Worm (Caenorhabditis elegans) whole organism, young adult: ENCODE measurements around the gene Y57A10C.10.

Experiments
- B0019.2 ChIP-seq: fragments of 200-800 bp; sonication (Bioruptor generic); conservative IDR thresholded peaks from 2 replicates; pipeline ENCODE4 v1.3.6; 2022; ENCODE audit warnings: missing genetic modification reagents, missing genetic modification characterization, missing compliant biosample characterization
- B0336.3 ChIP-seq: fragments of 200-800 bp; sonication (Bioruptor generic); IDR thresholded peaks from 2 replicates; pipeline ENCODE4 v1.3.6; 2022; ENCODE audit warnings: missing genetic modification characterization, missing compliant biosample characterization
- F22D6.2 ChIP-seq: sonication (generic microtip); optimal IDR thresholded peaks from 2 replicates; lab custom pipeline; 2016; ENCODE audit warnings: mild to moderate bottlenecking, missing genetic modification characterization, missing compliant biosample characterization
- F57A8.1 ChIP-seq: fragments of 200-800 bp; sonication (Bioruptor generic); optimal IDR thresholded peaks from 2 replicates; lab custom pipeline; 2018; ENCODE audit warnings: mild to moderate bottlenecking, missing genetic modification characterization, moderate library complexity, missing compliant biosample characterization
- F57C9.4 ChIP-seq: sonication (generic microtip); optimal IDR thresholded peaks from 2 replicates; lab custom pipeline; 2017; ENCODE audit warnings: mild to moderate bottlenecking, missing genetic modification characterization, missing compliant biosample characterization
- K12H6.12 ChIP-seq: fragments of 200-800 bp; sonication (Bioruptor generic); optimal IDR thresholded peaks from 2 replicates; lab custom pipeline; 2018; ENCODE audit warnings: mild to moderate bottlenecking, missing genetic modification characterization, missing compliant biosample characterization
- Y56A3A.18 ChIP-seq: fragments of 200-800 bp; sonication (Bioruptor generic); IDR thresholded peaks from 2 replicates; pipeline ENCODE4 v1.3.6; 2022; ENCODE audit warnings: missing genetic modification reagents, missing genetic modification characterization, missing compliant biosample characterization
- Y95B8A.8 ChIP-seq: fragments of 200-800 bp; sonication (Bioruptor generic); IDR thresholded peaks from 2 replicates; pipeline ENCODE4 v1.3.6; 2022; ENCODE audit warnings: missing genetic modification reagents, missing genetic modification characterization, missing compliant biosample characterization
- ama-1 ChIP-seq, 3 experiments: fragments of 150-350 bp in 1 of 3; sonication (generic microtip) in 2 of 3; optimal IDR thresholded peaks; 2 replicates each; lab custom pipeline; 2014 to 2018; ENCODE audit warnings: missing biosample characterization in 2 of 3, missing genetic modification characterization in 2 of 3, missing genetic modification reagents in 2 of 3
- aptf-3 ChIP-seq: fragments of 200-800 bp; sonication (Bioruptor generic); IDR thresholded peaks from 2 replicates; pipeline ENCODE4 v1.3.6; 2022; ENCODE audit warnings: missing genetic modification characterization, missing compliant biosample characterization
- attf-6 ChIP-seq: fragments of 200-800 bp; sonication (Bioruptor generic); IDR thresholded peaks from 2 replicates; pipeline ENCODE4 v1.3.6; 2022; ENCODE audit warnings: missing genetic modification reagents, missing genetic modification characterization, missing compliant biosample characterization
- cebp-2 ChIP-seq: fragments of 200-800 bp; sonication (Bioruptor generic); IDR thresholded peaks from 2 replicates; pipeline ENCODE4 v1.3.6; 2022; ENCODE audit warnings: missing genetic modification characterization, missing compliant biosample characterization
- ceh-100 ChIP-seq: fragments of 200-800 bp; sonication (Bioruptor generic); IDR thresholded peaks from 2 replicates; pipeline ENCODE4 v1.3.6; 2022; ENCODE audit warnings: missing genetic modification reagents, missing genetic modification characterization, missing compliant biosample characterization
- efl-1 ChIP-seq: fragments of 150-350 bp; optimal IDR thresholded peaks from 2 replicates; lab custom pipeline; 2014; ENCODE audit warnings: missing biosample characterization, missing genetic modification reagents, missing genetic modification characterization
- egl-18 ChIP-seq: fragments of 200-800 bp; sonication (Bioruptor generic); IDR thresholded peaks from 2 replicates; pipeline ENCODE4 v1.3.6; 2022; ENCODE audit warnings: missing genetic modification reagents, missing genetic modification characterization, missing compliant biosample characterization
- egl-44 ChIP-seq: fragments of 200-800 bp; sonication (Bioruptor generic); IDR thresholded peaks from 2 replicates; pipeline ENCODE4 v1.3.6; 2022; ENCODE audit warnings: missing genetic modification reagents, missing genetic modification characterization, missing compliant biosample characterization
- fkh-3 ChIP-seq: sonication (generic microtip); optimal IDR thresholded peaks from 2 replicates; lab custom pipeline; 2016; ENCODE audit warnings: mild to moderate bottlenecking, missing genetic modification characterization, missing compliant biosample characterization
- him-1 ChIP-seq: sonication (generic microtip); optimal IDR thresholded peaks from 2 replicates; lab custom pipeline; 2016; ENCODE audit warnings: missing genotype, missing genetic modification reagents, missing genetic modification characterization, missing compliant biosample characterization
- hmg-1.2 ChIP-seq: fragments of 200-800 bp; sonication (Bioruptor generic); IDR thresholded peaks from 2 replicates; pipeline ENCODE4 v1.3.6; 2022; ENCODE audit warnings: missing genetic modification reagents, missing genetic modification characterization, missing compliant biosample characterization
- hmg-20 ChIP-seq: fragments of 200-800 bp; sonication (Bioruptor generic); IDR thresholded peaks from 2 replicates; pipeline ENCODE4 v1.3.6; 2022; ENCODE audit warnings: missing genetic modification reagents, missing genetic modification characterization, missing compliant biosample characterization
- hsf-1 ChIP-seq: fragments of 200-800 bp; sonication (Bioruptor generic); IDR thresholded peaks from 2 replicates; pipeline ENCODE4 v1.3.6; 2022; ENCODE audit warnings: missing genetic modification reagents, missing genetic modification characterization, missing compliant biosample characterization
- lin-35 ChIP-seq, 3 experiments: fragments of 150-350 bp in 2 of 3; sonication (generic microtip) in 1 of 3; optimal IDR thresholded peaks; 2 replicates each; lab custom pipeline; 2014 to 2018; ENCODE audit warnings: missing biosample characterization in 3 of 3, missing genetic modification characterization in 3 of 3, missing genetic modification reagents in 3 of 3
- lin-40 ChIP-seq: sonication (generic microtip); optimal IDR thresholded peaks from 2 replicates; lab custom pipeline; 2016; ENCODE audit warnings: missing genetic modification characterization, mild to moderate bottlenecking, missing compliant biosample characterization, missing genotype, missing genetic modification reagents
- lin-54 ChIP-seq: fragments of 200-800 bp; sonication (Bioruptor generic); optimal IDR thresholded peaks from 2 replicates; lab custom pipeline; 2018; ENCODE audit warnings: mild to moderate bottlenecking, missing genetic modification characterization, missing compliant biosample characterization
- lsl-1 ChIP-seq: fragments of 200-800 bp; sonication (Bioruptor generic); optimal IDR thresholded peaks from 2 replicates; lab custom pipeline; 2018; ENCODE audit warnings: mild to moderate bottlenecking, missing genetic modification characterization, moderate library complexity, missing compliant biosample characterization
- madf-10 ChIP-seq: sonication (generic microtip); optimal IDR thresholded peaks from 2 replicates; lab custom pipeline; 2016; ENCODE audit warnings: mild to moderate bottlenecking, missing genetic modification characterization, missing compliant biosample characterization
- madf-3 ChIP-seq: fragments of 200-800 bp; sonication (Bioruptor generic); IDR thresholded peaks from 2 replicates; pipeline ENCODE4 v1.3.6; 2022; ENCODE audit warnings: missing genetic modification reagents, missing genetic modification characterization, missing compliant biosample characterization
- mcd-1 ChIP-seq: fragments of 200-800 bp; sonication (Bioruptor generic); IDR thresholded peaks from 2 replicates; pipeline ENCODE4 v1.3.6; 2022; ENCODE audit warnings: missing genetic modification reagents, missing genetic modification characterization, missing compliant biosample characterization
- nfya-1 ChIP-seq: sonication (generic microtip); optimal IDR thresholded peaks from 2 replicates; lab custom pipeline; 2017; ENCODE audit warnings: antibody characterized with exemption, missing compliant biosample characterization, missing genetic modification characterization, borderline replicate concordance; ENCODE audit not compliant: insufficient read depth
- nfya-2 ChIP-seq: fragments of 200-800 bp; sonication (Bioruptor generic); IDR thresholded peaks from 2 replicates; pipeline ENCODE4 v1.3.6; 2022; ENCODE audit warnings: missing genetic modification reagents, missing genetic modification characterization, missing compliant biosample characterization
- nhr-179 ChIP-seq: sonication (generic microtip); optimal IDR thresholded peaks from 2 replicates; lab custom pipeline; 2016; ENCODE audit warnings: mild to moderate bottlenecking, missing genetic modification characterization, missing compliant biosample characterization
- repo-1 ChIP-seq: sonication (generic microtip); optimal IDR thresholded peaks from 2 replicates; lab custom pipeline; 2017; ENCODE audit warnings: mild to moderate bottlenecking, missing genetic modification characterization, missing compliant biosample characterization
- tbp1 ChIP-seq: fragments of 200-800 bp; sonication (Bioruptor generic); optimal IDR thresholded peaks from 2 replicates; lab custom pipeline; 2018; ENCODE audit warnings: mild to moderate bottlenecking, missing genetic modification characterization, missing compliant biosample characterization
- ztf-18 ChIP-seq: sonication (generic microtip); optimal IDR thresholded peaks from 2 replicates; lab custom pipeline; 2016; ENCODE audit warnings: missing genotype, mild to moderate bottlenecking, missing genetic modification characterization, missing compliant biosample characterization
- ztf-28 ChIP-seq: fragments of 200-800 bp; sonication (Bioruptor generic); IDR thresholded peaks from 2 replicates; pipeline ENCODE4 v1.3.6; 2022; ENCODE audit warnings: missing genetic modification reagents, missing genetic modification characterization, missing compliant biosample characterization
- ztf-3 ChIP-seq: fragments of 200-800 bp; sonication (Bioruptor generic); optimal IDR thresholded peaks from 2 replicates; lab custom pipeline; 2018; ENCODE audit warnings: mild to moderate bottlenecking, missing genetic modification characterization, missing compliant biosample characterization
- ztf-6 ChIP-seq: fragments of 200-800 bp; sonication (Bioruptor generic); IDR thresholded peaks from 2 replicates; pipeline ENCODE4 v1.3.6; 2022; ENCODE audit warnings: missing genetic modification reagents, missing genetic modification characterization, missing compliant biosample characterization

The Y57A10C.10 gene

DNA sequence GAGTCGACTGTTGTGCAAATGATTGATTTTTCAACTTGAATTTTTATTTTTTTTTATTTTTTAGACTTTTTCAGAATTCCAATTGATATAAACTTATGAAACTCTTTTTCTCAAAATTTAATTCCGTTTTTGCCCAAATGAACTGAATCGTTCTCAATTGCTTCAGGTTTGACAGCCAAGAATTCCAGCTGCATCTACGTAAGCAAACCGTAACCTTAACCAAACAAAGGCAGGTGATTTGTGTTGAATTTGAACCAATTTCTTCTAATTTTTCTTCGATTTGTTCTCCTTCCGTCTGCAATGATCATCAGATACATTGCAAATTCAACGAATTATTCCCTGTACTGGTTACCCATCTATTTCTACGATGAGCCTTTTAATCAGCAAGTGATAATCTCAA is 8.8 kb upstream of the Y57A10C.10 start, which contains the start of gene sre-34:
Gene sre-34, plus strand, starts transcription at position 301 of the 400 bp plus-strand sequence.
- TF ChIP-seq efl-1: no peak
- TF ChIP-seq Y56A3A.18 (GFP tag; lab: Robert Waterston, UW): no peak
- no peak for TF ChIP-seq F57C9.4 (tag; lab: Kevin White, UChicago)
- TF ChIP-seq egl-44 (GFP tag; lab: Robert Waterston, UW): no peak
- no peak for TF ChIP-seq lin-35 (GFP tag; optimal IDR thresholded peaks at IDR 0.05; lab: Kevin White, UChicago)
- TF ChIP-seq attf-6 (GFP tag; lab: Robert Waterston, UW): no peak
- TF ChIP-seq nfya-1: no peak
- no peak for TF ChIP-seq madf-3 (GFP tag; lab: Robert Waterston, UW)
- no peak for TF ChIP-seq hsf-1 (GFP tag; lab: Robert Waterston, UW)
- TF ChIP-seq fkh-3 (tag; lab: Kevin White, UChicago): no peak
- no peak for TF ChIP-seq mcd-1
- TF ChIP-seq lin-54 (GFP tag; lab: Kevin White, UChicago): no peak
- TF ChIP-seq hmg-20 (GFP tag; lab: Robert Waterston, UW): no peak
- TF ChIP-seq repo-1: no peak
- no peak for TF ChIP-seq tbp1 (GFP tag; lab: Kevin White, UChicago)
- no peak for TF ChIP-seq aptf-3 (GFP tag; lab: Robert Waterston, UW)

DNA sequence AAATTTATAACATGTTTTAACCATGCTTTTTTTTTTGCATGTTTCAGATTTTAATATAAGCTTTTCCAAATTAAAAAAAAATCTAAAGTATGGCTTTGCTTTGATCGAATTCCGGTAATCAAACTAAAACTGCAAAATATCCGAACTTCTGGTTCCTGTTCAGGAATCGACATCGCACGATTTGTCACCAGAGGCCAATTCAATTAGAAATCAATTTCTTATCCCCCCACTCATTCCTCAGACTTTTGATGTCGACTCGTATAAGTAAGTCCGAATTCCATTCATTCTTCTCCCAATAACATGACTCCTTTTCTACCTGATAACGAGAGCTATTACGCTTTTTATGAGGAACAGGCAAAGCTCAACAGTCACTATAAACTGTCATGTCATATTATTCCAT is 7.2 kb upstream of the Y57A10C.10 start, which contains the start of gene srh-27:
Gene srh-27, plus strand, starts transcription at position 301 of the 400 bp plus-strand sequence.
- TF ChIP-seq ztf-6 (GFP tag; lab: Robert Waterston, UW): no peak
- TF ChIP-seq lsl-1: no peak
- TF ChIP-seq nfya-2 (GFP tag; lab: Robert Waterston, UW): no peak
- TF ChIP-seq K12H6.12 (tag; lab: Kevin White, UChicago): no peak
- no peak for TF ChIP-seq ama-1 (optimal IDR thresholded peaks at IDR 0.05; lab: Kevin White, UChicago)
- TF ChIP-seq ama-1 (GFP tag; optimal IDR thresholded peaks at IDR 0.05; lab: Kevin White, UChicago): no peak
- TF ChIP-seq madf-10 (tag; lab: Kevin White, UChicago): no peak

DNA sequence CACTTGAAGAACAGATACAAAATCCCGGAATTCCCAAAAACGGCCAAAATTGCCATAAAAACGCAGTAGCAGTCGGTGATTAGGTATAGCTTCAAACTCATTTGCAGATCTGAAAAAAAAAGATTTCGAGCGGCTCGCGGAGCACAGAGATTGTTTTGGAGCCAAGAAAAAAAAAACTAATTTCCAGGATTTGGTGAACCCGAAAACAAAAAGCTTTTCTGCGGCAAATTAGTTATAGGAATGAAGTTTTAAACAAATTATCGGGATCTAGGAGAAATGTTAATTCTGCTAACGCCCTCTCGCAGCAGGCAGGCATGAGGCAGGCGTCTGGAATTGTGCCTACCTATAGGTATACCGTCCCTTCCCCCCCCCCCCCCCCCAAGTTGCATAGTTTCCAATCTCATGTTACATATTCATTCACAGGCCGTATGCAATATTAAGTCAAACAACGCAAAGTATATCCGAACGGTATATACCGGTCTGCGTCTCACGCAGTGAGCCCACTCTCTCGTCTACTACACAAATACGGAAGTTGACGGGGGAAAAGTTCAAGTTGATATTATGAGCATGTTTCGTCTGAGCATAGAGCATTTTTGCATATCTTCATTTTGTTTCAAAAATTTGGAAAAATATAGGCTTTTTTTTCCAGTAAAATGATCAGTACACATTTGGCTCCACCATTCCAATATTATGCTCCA is 3.8 kb upstream of the Y57A10C.10 start, which contains the start of the genes W05H5.1 and pitr-6:
Gene W05H5.1, minus strand, starts transcription at position 101 of the 698 bp plus-strand sequence.
Gene pitr-6, plus strand, starts transcription at position 648 of the 698 bp plus-strand sequence.
- TF ChIP-seq ztf-3 (GFP tag; lab: Kevin White, UChicago) (no peak), ztf-28 (GFP tag; lab: Robert Waterston, UW) (0 out of 2 replicates have a peak, but pooled peaks have one; percentile 15)

DNA sequence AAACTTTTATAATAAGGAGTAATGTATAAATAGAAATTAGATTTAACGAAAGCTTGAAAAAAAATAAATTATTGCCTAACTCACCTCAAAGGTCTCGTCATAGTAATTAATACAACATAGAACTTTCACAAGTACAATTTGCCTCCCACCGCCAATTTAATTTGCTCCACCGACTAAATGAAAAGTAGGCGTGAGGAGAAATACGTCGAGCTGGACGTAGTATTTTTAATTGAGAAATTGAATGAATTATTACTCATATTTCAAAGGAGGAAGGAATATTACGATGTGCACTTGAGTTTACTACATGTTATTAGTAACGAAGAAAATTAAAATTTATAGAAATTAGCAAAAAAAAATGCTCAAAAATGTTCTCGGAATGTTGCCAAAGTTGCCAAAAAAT is 2.6 kb downstream of the Y57A10C.10 start, which contains the start of gene Y57A10C.9:
Gene Y57A10C.9, minus strand, starts transcription at position 101 of the 400 bp plus-strand sequence.
- TF ChIP-seq lin-35 (GFP tag; optimal IDR thresholded peaks at IDR 0.05; lab: Kevin White, UChicago): no peak
- TF ChIP-seq mcd-1: no peak
- no peak for TF ChIP-seq B0336.3
- TF ChIP-seq F57A8.1: no peak
- no peak for TF ChIP-seq ztf-18 (tag; lab: Kevin White, UChicago)
- no peak for TF ChIP-seq F22D6.2 (tag; lab: Kevin White, UChicago)
- TF ChIP-seq nhr-179 (tag; lab: Kevin White, UChicago): no peak
- TF ChIP-seq Y95B8A.8 (GFP tag; lab: Robert Waterston, UW): no peak
- TF ChIP-seq him-1 (tag; lab: Kevin White, UChicago): no peak
- TF ChIP-seq hmg-1.2: no peak
- TF ChIP-seq cebp-2: no peak
- TF ChIP-seq Y56A3A.18 (GFP tag; lab: Robert Waterston, UW): no peak
- TF ChIP-seq lin-40: no peak
- no peak for TF ChIP-seq repo-1
- no peak for TF ChIP-seq egl-18 (GFP tag; lab: Robert Waterston, UW)
- no peak for TF ChIP-seq B0019.2 (GFP tag; lab: Robert Waterston, UW)
- TF ChIP-seq ceh-100 (GFP tag; lab: Robert Waterston, UW): no peak
- no peak for TF ChIP-seq fkh-3 (tag; lab: Kevin White, UChicago)
